Fruit fly (Drosophila melanogaster): ENCODE data around the gene Gr10b.
A peak's percentile ranks its signal among the peaks of the same experiment; 100 is the strongest.

The Gr10b gene

dm6 chrX:11451027-11451572 lies 38.1 kb upstream of the Gr10b start (continued):
- TF ChIP-seq tin (GFP tag; optimal IDR thresholded peaks at IDR 0.05) (peak; percentile 21), slou (GFP tag; optimal IDR thresholded peaks at IDR 0.05) (no peak), CG3281 (GFP tag; optimal IDR thresholded peaks at IDR 0.05) (peak; percentile 33), onecut (GFP tag; IDR thresholded peaks at IDR 0.05) (peak; percentile 45), Sin3A (optimal IDR thresholded peaks at IDR 0.05) (no peak), lilli (GFP tag; optimal IDR thresholded peaks at IDR 0.05) (peak; percentile 67), pum (GFP tag; optimal IDR thresholded peaks at IDR 0.05) (no peak), CG1603 (tag; optimal IDR thresholded peaks at IDR 0.05) (peak; percentile 64), CG33213 (GFP tag; optimal IDR thresholded peaks at IDR 0.05) (no peak), sim (GFP tag; IDR thresholded peaks at IDR 0.05) (no peak), danr (GFP tag; IDR thresholded peaks at IDR 0.05) (no peak), CG4282 (GFP tag; optimal IDR thresholded peaks at IDR 0.05) (no peak), CG4820 (GFP tag; optimal IDR thresholded peaks at IDR 0.05) (no peak), CG12236 (GFP tag; optimal IDR thresholded peaks at IDR 0.05) (no peak), CG1832 (GFP tag; optimal IDR thresholded peaks at IDR 0.05) (no peak), CTCF (GFP tag; optimal IDR thresholded peaks at IDR 0.05) (no peak), ham (GFP tag; IDR thresholded peaks at IDR 0.05) (no peak), Hr51 (GFP tag; optimal IDR thresholded peaks at IDR 0.05) (peak; percentile 27 to 65), chn (GFP tag; optimal IDR thresholded peaks at IDR 0.05) (no peak), Usf (GFP tag; optimal IDR thresholded peaks at IDR 0.05) (no peak), ERR (GFP tag; optimal IDR thresholded peaks at IDR 0.05) (peak; percentile 4), CG1792 (GFP tag; optimal IDR thresholded peaks at IDR 0.05) (peak; percentile 24), CG1233 (GFP tag; optimal IDR thresholded peaks at IDR 0.05) (no peak), CG17912 (GFP tag; optimal IDR thresholded peaks at IDR 0.05) (no peak), hb (GFP tag; IDR thresholded peaks at IDR 0.05; ENCODE audit: partially characterized antibody) (no peak), CG16779 (GFP tag; IDR thresholded peaks at IDR 0.05) (0 out of 2 replicates have a peak, but pooled peaks have one; percentile 16), CG8281 (tag; optimal IDR thresholded peaks at IDR 0.05) (no peak), Neu2 (GFP tag; optimal IDR thresholded peaks at IDR 0.05; ENCODE audit: borderline replicate concordance) (no peak), croc (GFP tag; conservative IDR thresholded peaks at IDR 0.05) (no peak), slbo (GFP tag; IDR thresholded peaks at IDR 0.05) (peak; percentile 72), unpg (GFP tag; optimal IDR thresholded peaks at IDR 0.05) (peak; percentile 58), tna (GFP tag; IDR thresholded peaks at IDR 0.05; ENCODE audit: partially characterized antibody) (no peak), en (GFP tag; optimal IDR thresholded peaks at IDR 0.05) (no peak), schlank (tag; optimal IDR thresholded peaks at IDR 0.05) (no peak), CG1647 (GFP tag; optimal IDR thresholded peaks at IDR 0.05) (no peak), nmo (GFP tag; optimal IDR thresholded peaks at IDR 0.05) (peak; percentile 20), CG4404 (GFP tag; IDR thresholded peaks at IDR 0.05) (0 out of 2 replicates have a peak, but pooled peaks have one; percentile 33), Sox102F (GFP tag; optimal IDR thresholded peaks at IDR 0.05) (peak; percentile 59), lov (optimal IDR thresholded peaks at IDR 0.05) (no peak), lov (GFP tag; IDR thresholded peaks at IDR 0.05) (0 out of 3 replicates have a peak, but pooled peaks have one; percentile 18), fd3F (GFP tag; optimal IDR thresholded peaks at IDR 0.05) (peak; percentile 46), trh (GFP tag; optimal IDR thresholded peaks at IDR 0.05) (no peak), CG17361 (GFP tag; IDR thresholded peaks at IDR 0.05) (no peak), gcm2 (GFP tag; optimal IDR thresholded peaks at IDR 0.05) (no peak), Taf1 (GFP tag; IDR thresholded peaks at IDR 0.05) (peak; percentile 47), Hey (tag; optimal IDR thresholded peaks at IDR 0.05) (no peak), Bdp1 (GFP tag; optimal IDR thresholded peaks at IDR 0.05) (no peak), CG3838 (GFP tag; optimal IDR thresholded peaks at IDR 0.05) (no peak), amos (GFP tag; IDR thresholded peaks at IDR 0.05; ENCODE audit: partially characterized antibody) (no peak), CG13894 (tag; optimal IDR thresholded peaks at IDR 0.05) (peak; percentile 12), crp (GFP tag; optimal IDR thresholded peaks at IDR 0.05) (no peak), CG9932 (GFP tag; IDR thresholded peaks at IDR 0.05) (peak; percentile 80)
